Fruit fly (Drosophila melanogaster) whole organism, prepupa: ENCODE measurements around the gene beta-PheRS.
A peak's percentile ranks its signal among the peaks of the same experiment; 100 is the strongest.

Experiments
- Blimp-1 ChIP-seq: fragments of 200-800 bp; sonication (Bioruptor generic); optimal IDR thresholded peaks from 3 replicates; lab custom pipeline; 2017; ENCODE audit warnings: missing biosample characterization, missing genetic modification characterization, mild to moderate bottlenecking, moderate library complexity, missing genetic modification reagents
- CG11294 ChIP-seq: fragments of 200-800 bp; sonication (Bioruptor generic); IDR thresholded peaks from 2 replicates; pipeline ENCODE4 v1.3.6; 2022; ENCODE audit warnings: missing biosample characterization, missing genetic modification characterization
- CG11762 ChIP-seq: fragments of 200-800 bp; sonication (Bioruptor generic); optimal IDR thresholded peaks from 3 replicates; lab custom pipeline; 2016; ENCODE audit warnings: missing biosample characterization, missing genetic modification characterization; ENCODE audit not compliant: insufficient read depth
- CG11902 ChIP-seq: fragments of 200-800 bp; sonication (Bioruptor generic); optimal IDR thresholded peaks from 3 replicates; lab custom pipeline; 2016; ENCODE audit warnings: missing biosample characterization, missing genetic modification characterization
- CG1621 ChIP-seq: fragments of 200-800 bp; sonication (Bioruptor generic); optimal IDR thresholded peaks from 3 replicates; lab custom pipeline; 2018; ENCODE audit warnings: missing biosample characterization, mild to moderate bottlenecking, missing genetic modification characterization
- CG16779 ChIP-seq: fragments of 200-800 bp; sonication (Bioruptor generic); optimal IDR thresholded peaks from 3 replicates; lab custom pipeline; 2017; ENCODE audit warnings: missing biosample characterization, mild to moderate bottlenecking, missing genetic modification characterization
- CG3032 ChIP-seq: fragments of 200-800 bp; optimal IDR thresholded peaks from 2 replicates; lab custom pipeline; 2019; ENCODE audit warnings: missing biosample characterization, mild to moderate bottlenecking, missing genetic modification characterization, moderate library complexity
- CG34406 ChIP-seq: fragments of 200-800 bp; sonication (Bioruptor generic); optimal IDR thresholded peaks from 3 replicates; lab custom pipeline; 2016; ENCODE audit warnings: missing biosample characterization, missing genetic modification characterization
- CG3919 ChIP-seq: fragments of 200-800 bp; sonication (Bioruptor generic); optimal IDR thresholded peaks from 3 replicates; lab custom pipeline; 2016; ENCODE audit warnings: missing biosample characterization, missing genetic modification characterization
- CG6163 ChIP-seq: fragments of 200-800 bp; sonication (Bioruptor generic); IDR thresholded peaks from 3 replicates; pipeline ENCODE4 v1.3.6; 2022; ENCODE audit warnings: missing biosample characterization, missing genetic modification characterization
- CG6792 ChIP-seq: fragments of 200-800 bp; sonication (Bioruptor generic); optimal IDR thresholded peaks from 3 replicates; lab custom pipeline; 2016; ENCODE audit warnings: missing biosample characterization, missing genetic modification characterization
- CG6854 ChIP-seq: fragments of 200-800 bp; sonication (Bioruptor generic); optimal IDR thresholded peaks from 2 replicates; lab custom pipeline; 2017; ENCODE audit warnings: missing biosample characterization, mild to moderate bottlenecking, missing genetic modification characterization
- CG8119 ChIP-seq: fragments of 200-800 bp; sonication (Bioruptor generic); IDR thresholded peaks from 3 replicates; pipeline ENCODE4 v1.3.6; 2022; ENCODE audit warnings: missing biosample characterization, missing genetic modification characterization
- CG8632 ChIP-seq: fragments of 200-800 bp; sonication (Bioruptor generic); optimal IDR thresholded peaks from 3 replicates; lab custom pipeline; 2016; ENCODE audit warnings: missing biosample characterization, missing genetic modification characterization
- Eip78C ChIP-seq: fragments of 200-800 bp; sonication (Bioruptor generic); peaks from one replicate; lab custom pipeline; 2016; ENCODE audit warnings: missing biosample characterization, missing genetic modification characterization
- Eip93F ChIP-seq: fragments of 200-800 bp; sonication (Bioruptor generic); optimal IDR thresholded peaks from 2 replicates; lab custom pipeline; 2016; ENCODE audit warnings: missing biosample characterization, mild to moderate bottlenecking, missing genetic modification characterization
- Ets21C ChIP-seq: fragments of 200-800 bp; sonication (Bioruptor generic); optimal IDR thresholded peaks from 3 replicates; lab custom pipeline; 2016; ENCODE audit warnings: missing biosample characterization, missing genetic modification characterization
- Sox14 ChIP-seq: fragments of 200-800 bp; sonication (Bioruptor generic); optimal IDR thresholded peaks from 3 replicates; lab custom pipeline; 2016; ENCODE audit warnings: missing biosample characterization, missing genetic modification characterization
- Sox15 ChIP-seq: fragments of 200-800 bp; sonication (Bioruptor generic); optimal IDR thresholded peaks from 3 replicates; lab custom pipeline; 2016; ENCODE audit warnings: missing biosample characterization, missing genetic modification characterization
- achi ChIP-seq: fragments of 200-800 bp; sonication (Bioruptor generic); optimal IDR thresholded peaks from 3 replicates; lab custom pipeline; 2016; ENCODE audit warnings: missing biosample characterization, missing genetic modification characterization
- dac ChIP-seq: fragments of 200-800 bp; sonication (Bioruptor generic); optimal IDR thresholded peaks from 2 replicates; lab custom pipeline; 2017; ENCODE audit warnings: missing biosample characterization, mild to moderate bottlenecking, missing genetic modification characterization
- dsx ChIP-seq: fragments of 200-800 bp; optimal IDR thresholded peaks from 3 replicates; lab custom pipeline; 2019; ENCODE audit warnings: missing biosample characterization, mild to moderate bottlenecking, missing genetic modification characterization, moderate library complexity; ENCODE audit not compliant: poor library complexity, severe bottlenecking
- eg ChIP-seq: fragments of 200-800 bp; sonication (Bioruptor generic); IDR thresholded peaks from 3 replicates; pipeline ENCODE4 v1.3.6; 2022; ENCODE audit warnings: missing biosample characterization, missing genetic modification characterization
- esn ChIP-seq: fragments of 200-800 bp; sonication (Bioruptor generic); optimal IDR thresholded peaks from 2 replicates; lab custom pipeline; 2016; ENCODE audit warnings: missing biosample characterization, mild to moderate bottlenecking, missing genetic modification characterization, moderate library complexity
- fd59A ChIP-seq: fragments of 200-800 bp; sonication (Bioruptor generic); optimal IDR thresholded peaks from 2 replicates; lab custom pipeline; 2017; ENCODE audit warnings: missing biosample characterization, mild to moderate bottlenecking, missing genetic modification characterization, missing genetic modification reagents
- fkh ChIP-seq: fragments of 200-800 bp; sonication (Bioruptor generic); optimal IDR thresholded peaks from 3 replicates; lab custom pipeline; 2017; ENCODE audit warnings: missing biosample characterization, mild to moderate bottlenecking, missing genetic modification characterization, moderate library complexity
- net ChIP-seq: fragments of 200-800 bp; sonication (Bioruptor generic); optimal IDR thresholded peaks from 3 replicates; lab custom pipeline; 2016; ENCODE audit warnings: missing biosample characterization, missing genetic modification characterization
- salr ChIP-seq, 2 experiments: fragments of 200-800 bp; sonication (Bioruptor generic); optimal IDR thresholded peaks; 3 replicates each; lab custom pipeline; 2016 to 2018; ENCODE audit warnings: missing biosample characterization in 2 of 2, missing genetic modification characterization in 2 of 2, mild to moderate bottlenecking in 1 of 2
- ss ChIP-seq, 2 experiments: fragments of 200-800 bp; sonication (Bioruptor generic); optimal IDR thresholded peaks; 2 replicates in 1 of 2; 3 replicates in 1 of 2; lab custom pipeline; 2017 to 2018; ENCODE audit warnings: mild to moderate bottlenecking in 2 of 2, missing biosample characterization in 2 of 2, missing genetic modification characterization in 2 of 2, moderate library complexity in 1 of 2
- svp ChIP-seq: fragments of 200-800 bp; sonication (Bioruptor generic); peaks from one replicate; lab custom pipeline; 2016; ENCODE audit warnings: missing biosample characterization, missing genetic modification characterization
- vri ChIP-seq: fragments of 200-800 bp; sonication (Bioruptor generic); optimal IDR thresholded peaks from 3 replicates; lab custom pipeline; 2016; ENCODE audit warnings: missing biosample characterization, mild to moderate bottlenecking, missing genetic modification characterization

The beta-PheRS gene

dm6 chr3R:24230423-24231205 lies 21.9 kb downstream of the beta-PheRS start, which contains the start of gene mask (continued):
- no peak for TF ChIP-seq Eip93F (GFP tag; lab: Kevin White, UChicago)
- TF ChIP-seq CG8632 = peak; percentile 64
- TF ChIP-seq CG6163 = peak; percentile 70
- peak; percentile 15 for TF ChIP-seq Sox15
- TF ChIP-seq net (GFP tag; lab: Kevin White, UChicago) = peak; percentile 74
- TF ChIP-seq eg (GFP tag; lab: Robert Waterston, UW) = peak; percentile 67; the same call in 2 of the 3 replicates
- no peak for TF ChIP-seq vri (GFP tag; lab: Kevin White, UChicago)
- peak; percentile 27 for TF ChIP-seq CG3032 (tag; lab: Kevin White, UChicago)
- peak; percentile 48 for TF ChIP-seq CG11902 (GFP tag; lab: Kevin White, UChicago)
- TF ChIP-seq dac (GFP tag; lab: Kevin White, UChicago) = peak; percentile 33

dm6 chr3R:24229870-24230422 lies 22.5 kb downstream of the beta-PheRS start, which contains the start of gene Spase22-23:
Gene Spase22-23, minus strand, starts transcription at chr3R:24230035.
- no peak for TF ChIP-seq dsx (GFP tag; lab: Kevin White, UChicago)
- TF ChIP-seq CG1621 = peak; percentile 76

dm6 chr3R:24228675-24229074 lies 23.8 kb downstream of the beta-PheRS start, which contains the start of gene Acp95EF:
Gene Acp95EF, plus strand, starts transcription at chr3R:24228975.
- TF ChIP-seq CG11762 (GFP tag; lab: Kevin White, UChicago) (no peak), ss (GFP tag; optimal IDR thresholded peaks at IDR 0.05; lab: Kevin White, UChicago) (no peak), svp (GFP tag; lab: Kevin White, UChicago) (no peak), CG11294 (no peak), fd59A (no peak), salr (GFP tag; optimal IDR thresholded peaks at IDR 0.05; lab: Kevin White, UChicago) (no peak), dac (GFP tag; lab: Kevin White, UChicago) (no peak), CG8632 (no peak), vri (GFP tag; lab: Kevin White, UChicago) (no peak), CG6792 (no peak)

dm6 chr3R:24226744-24227143 lies 25.7 kb downstream of the beta-PheRS start, which contains the start of the genes Spps and CG13609:
Gene Spps, minus strand, starts transcription at chr3R:24226934.
Gene CG13609, plus strand, starts transcription at chr3R:24227023.
- no peak; the same call in 2 of the 3 replicates for TF ChIP-seq CG8119 (GFP tag; lab: Robert Waterston, UW)
- no peak for TF ChIP-seq CG16779 (tag; lab: Kevin White, UChicago)
- TF ChIP-seq CG3919 (GFP tag; lab: Kevin White, UChicago) = peak; percentile 3
- peak; percentile 98 for TF ChIP-seq Blimp-1 (GFP tag; lab: Kevin White, UChicago)
- TF ChIP-seq CG34406 = no peak
- TF ChIP-seq Eip78C = peak; percentile 58
- peak; percentile 5 for TF ChIP-seq Sox14 (GFP tag; lab: Kevin White, UChicago)
- TF ChIP-seq achi (GFP tag; lab: Kevin White, UChicago) = peak; percentile 52
- TF ChIP-seq Ets21C (GFP tag; lab: Kevin White, UChicago) = no peak
- TF ChIP-seq net (GFP tag; lab: Kevin White, UChicago) = no peak
- peak; percentile 56 for TF ChIP-seq fkh (GFP tag; lab: Kevin White, UChicago)
- TF ChIP-seq CG6854 (GFP tag; lab: Kevin White, UChicago) = peak; percentile 5
- TF ChIP-seq esn (GFP tag; lab: Kevin White, UChicago) = peak; percentile 17
